Worm (Caenorhabditis elegans) whole organism, midembryonic: Measurements from ENCODE around the gene col-126.

Experiments used
- T22C8.4 ChIP-seq: fragments of 200-800 bp; sonication (Bioruptor generic); IDR thresholded peaks from 2 replicates; pipeline ENCODE4 v1.3.6; 2022; ENCODE audit warnings: missing genetic modification characterization, missing compliant biosample characterization
- ref-1 ChIP-seq: fragments of 200-800 bp; sonication (Bioruptor generic); conservative IDR thresholded peaks from 2 replicates; pipeline ENCODE4 v1.3.6; 2022; ENCODE audit warnings: missing genetic modification reagents, missing genetic modification characterization, missing compliant biosample characterization
- ztf-23 ChIP-seq: fragments of 200-800 bp; sonication (Bioruptor generic); IDR thresholded peaks from 2 replicates; pipeline ENCODE4 v1.3.6; 2022; ENCODE audit warnings: missing genetic modification reagents, missing genetic modification characterization, missing compliant biosample characterization
- ztf-29 ChIP-seq: fragments of 200-800 bp; sonication (Bioruptor generic); IDR thresholded peaks from 2 replicates; pipeline ENCODE4 v1.3.6; 2022; ENCODE audit warnings: missing genetic modification reagents, missing genetic modification characterization, missing compliant biosample characterization

- TF ChIP-seq ztf-29 (GFP tag; lab: Robert Waterston, UW) (no peak), ztf-23 (no peak), T22C8.4 (no peak), ref-1 (no peak)
Observed at ce11 chrIV:11261535-11261934, 1.7 kb upstream of the col-126 start, which contains the start of gene F54D1.1.
